Worm (Caenorhabditis elegans) whole organism, early embryonic: ENCODE measurements around the gene copb-1.

Source experiments
- B0310.2 ChIP-seq: sonication (generic microtip); optimal IDR thresholded peaks from 2 replicates; lab custom pipeline; 2016; ENCODE audit warnings: mild to moderate bottlenecking, missing genetic modification characterization, missing compliant biosample characterization
- F13C5.2 ChIP-seq: sonication (generic microtip); optimal IDR thresholded peaks from 2 replicates; lab custom pipeline; 2017; ENCODE audit warnings: mild to moderate bottlenecking, missing genetic modification characterization, inconsistent platforms, missing compliant biosample characterization
- aly-1 ChIP-seq: sonication (generic microtip); optimal IDR thresholded peaks from 2 replicates; lab custom pipeline; 2016; ENCODE audit warnings: missing genetic modification characterization, missing compliant biosample characterization
- ama-1 ChIP-seq: fragments of 150-350 bp; optimal IDR thresholded peaks from 2 replicates; lab custom pipeline; 2014
- ceh-13 ChIP-seq: fragments of 200-800 bp; sonication (Bioruptor generic); optimal IDR thresholded peaks from 2 replicates; lab custom pipeline; 2018; ENCODE audit warnings: mild to moderate bottlenecking, missing genetic modification characterization, missing compliant biosample characterization
- ceh-36 ChIP-seq: sonication (generic microtip); optimal IDR thresholded peaks from 2 replicates; lab custom pipeline; 2016; ENCODE audit warnings: missing genetic modification characterization, inconsistent platforms, missing compliant biosample characterization
- ets-7 ChIP-seq: sonication (generic microtip); optimal IDR thresholded peaks from 2 replicates; lab custom pipeline; 2016; ENCODE audit warnings: missing genotype, missing genetic modification characterization, missing compliant biosample characterization
- flt-1 ChIP-seq: fragments of 200-800 bp; sonication (Bioruptor generic); IDR thresholded peaks from 2 replicates; pipeline ENCODE4 v1.3.6; 2022; ENCODE audit warnings: missing genetic modification characterization, missing compliant biosample characterization
- hmbx-1 ChIP-seq: sonication (generic microtip); optimal IDR thresholded peaks from 2 replicates; lab custom pipeline; 2016; ENCODE audit warnings: mild to moderate bottlenecking, missing genetic modification characterization, missing compliant biosample characterization
- hmg-4 ChIP-seq: fragments of 200-800 bp; sonication (Bioruptor generic); optimal IDR thresholded peaks from 2 replicates; lab custom pipeline; 2018; ENCODE audit warnings: mild to moderate bottlenecking, missing genetic modification characterization, missing compliant biosample characterization
- hnd-1 ChIP-seq: sonication (generic microtip); optimal IDR thresholded peaks from 2 replicates; lab custom pipeline; 2016; ENCODE audit warnings: missing genetic modification characterization, missing compliant biosample characterization
- pes-1 ChIP-seq: fragments of 200-800 bp; sonication (Bioruptor generic); IDR thresholded peaks from 2 replicates; pipeline ENCODE4 v1.3.6; 2022; ENCODE audit warnings: missing genetic modification reagents, missing genetic modification characterization, missing compliant biosample characterization
- scrt-1 ChIP-seq: fragments of 200-800 bp; sonication (Bioruptor generic); IDR thresholded peaks from 2 replicates; pipeline ENCODE4 v1.3.6; 2022; ENCODE audit warnings: missing genetic modification characterization, missing compliant biosample characterization
- sea-1 ChIP-seq: fragments of 200-800 bp; sonication (Bioruptor generic); conservative IDR thresholded peaks from 2 replicates; pipeline ENCODE4 v1.3.6; 2022; ENCODE audit warnings: missing genetic modification characterization, missing compliant biosample characterization
- tbx-11 ChIP-seq: fragments of 200-800 bp; sonication (Bioruptor generic); IDR thresholded peaks from 2 replicates; pipeline ENCODE4 v1.3.6; 2022; ENCODE audit warnings: missing genetic modification characterization, missing compliant biosample characterization
- tbx-37 ChIP-seq: fragments of 200-800 bp; sonication (Bioruptor generic); conservative IDR thresholded peaks from 2 replicates; pipeline ENCODE4 v1.3.6; 2022; ENCODE audit warnings: missing genetic modification reagents, missing genetic modification characterization, missing compliant biosample characterization
- tra-4 ChIP-seq: sonication (generic microtip); optimal IDR thresholded peaks from 2 replicates; lab custom pipeline; 2017; ENCODE audit warnings: missing genetic modification characterization, missing compliant biosample characterization

copb-1 gene

DNA sequence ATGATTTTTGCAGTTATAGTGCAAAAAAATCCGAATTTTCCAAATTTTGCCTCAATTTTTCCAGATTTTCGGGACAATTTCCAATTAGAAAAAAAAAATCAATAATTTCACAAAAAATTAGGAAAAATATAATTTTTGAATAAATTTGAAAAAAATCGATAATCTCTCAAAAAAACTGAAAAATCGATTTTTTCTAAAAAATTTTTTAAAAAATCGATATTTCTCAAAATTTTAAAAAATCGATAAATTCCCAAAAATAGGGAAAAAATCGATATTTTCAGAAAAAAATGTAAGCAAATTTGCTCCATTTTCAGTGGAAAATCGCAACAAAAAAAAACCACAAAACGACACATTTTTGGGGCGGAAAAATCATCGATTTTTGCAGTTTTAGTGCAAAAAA is 10.7 kb upstream of the copb-1 start:
- TF ChIP-seq F13C5.2 (tag; lab: Kevin White, UChicago) = no peak
- TF ChIP-seq ets-7 (tag; lab: Kevin White, UChicago) = no peak
- TF ChIP-seq hnd-1 = no peak
- TF ChIP-seq B0310.2 (tag; lab: Kevin White, UChicago) = no peak
- TF ChIP-seq ama-1 (lab: Kevin White, UChicago) = no peak
- TF ChIP-seq scrt-1 (GFP tag; lab: Robert Waterston, UW) = no peak
- no peak for TF ChIP-seq ceh-13

DNA sequence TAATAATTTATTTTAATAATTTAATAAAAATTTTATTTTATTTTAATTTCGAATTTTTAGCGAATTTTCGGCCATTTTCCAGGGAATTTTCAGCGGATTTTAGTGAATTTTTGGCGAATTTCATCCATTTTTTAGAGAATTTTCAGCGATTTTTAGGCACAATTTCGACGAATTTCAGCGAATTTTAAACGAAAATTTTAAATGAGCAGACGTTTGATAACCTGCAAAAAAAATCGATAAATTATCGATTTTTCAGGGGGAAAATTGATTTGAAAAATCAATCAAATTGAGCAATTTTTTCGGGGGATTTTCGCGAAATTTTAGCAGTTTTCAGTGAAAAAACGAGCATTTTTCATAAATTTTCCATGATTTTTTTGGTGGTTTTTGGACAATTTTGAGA is 9.9 kb upstream of the copb-1 start:
- TF ChIP-seq aly-1 (tag; lab: Kevin White, UChicago) (no peak), ets-7 (tag; lab: Kevin White, UChicago) (no peak), hnd-1 (no peak)

DNA sequence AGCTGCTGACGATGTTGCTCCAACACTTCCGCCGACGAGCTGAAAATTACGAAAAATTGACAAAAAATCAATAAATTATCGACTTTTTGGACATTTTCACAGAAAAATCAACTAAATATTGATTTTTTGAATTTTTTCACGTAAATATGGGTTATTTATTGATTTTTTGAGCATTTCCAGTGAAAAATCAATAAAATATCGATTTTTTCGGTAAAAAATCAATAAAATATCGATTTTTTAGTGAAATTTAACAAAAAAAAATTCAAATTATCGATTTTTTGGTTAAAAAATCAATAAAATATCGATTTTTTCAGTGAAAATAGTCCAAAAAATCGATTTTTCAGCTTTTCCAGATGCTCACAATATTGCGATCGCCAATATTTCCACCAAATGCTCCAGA is 8.4 kb upstream of the copb-1 start:
- TF ChIP-seq aly-1 (tag; lab: Kevin White, UChicago) = no peak
- no peak for TF ChIP-seq ceh-36 (tag; lab: Kevin White, UChicago)
- TF ChIP-seq tra-4 = no peak
- no peak for TF ChIP-seq sea-1 (GFP tag; lab: Robert Waterston, UW)
- no peak for TF ChIP-seq F13C5.2 (tag; lab: Kevin White, UChicago)
- no peak for TF ChIP-seq hnd-1
- no peak for TF ChIP-seq pes-1 (GFP tag; lab: Robert Waterston, UW)
- no peak for TF ChIP-seq scrt-1 (GFP tag; lab: Robert Waterston, UW)
- no peak for TF ChIP-seq tbx-37 (GFP tag; lab: Robert Waterston, UW)
- TF ChIP-seq ceh-13 = no peak
- TF ChIP-seq ama-1 (lab: Kevin White, UChicago) = no peak
- no peak for TF ChIP-seq hmbx-1 (tag; lab: Kevin White, UChicago)
- TF ChIP-seq B0310.2 (tag; lab: Kevin White, UChicago) = no peak
- TF ChIP-seq flt-1 (GFP tag; lab: Robert Waterston, UW) = no peak
- TF ChIP-seq ets-7 (tag; lab: Kevin White, UChicago) = no peak
- TF ChIP-seq hmg-4 (GFP tag; lab: Kevin White, UChicago) = no peak
- no peak for TF ChIP-seq tbx-11 (GFP tag; lab: Robert Waterston, UW)

DNA sequence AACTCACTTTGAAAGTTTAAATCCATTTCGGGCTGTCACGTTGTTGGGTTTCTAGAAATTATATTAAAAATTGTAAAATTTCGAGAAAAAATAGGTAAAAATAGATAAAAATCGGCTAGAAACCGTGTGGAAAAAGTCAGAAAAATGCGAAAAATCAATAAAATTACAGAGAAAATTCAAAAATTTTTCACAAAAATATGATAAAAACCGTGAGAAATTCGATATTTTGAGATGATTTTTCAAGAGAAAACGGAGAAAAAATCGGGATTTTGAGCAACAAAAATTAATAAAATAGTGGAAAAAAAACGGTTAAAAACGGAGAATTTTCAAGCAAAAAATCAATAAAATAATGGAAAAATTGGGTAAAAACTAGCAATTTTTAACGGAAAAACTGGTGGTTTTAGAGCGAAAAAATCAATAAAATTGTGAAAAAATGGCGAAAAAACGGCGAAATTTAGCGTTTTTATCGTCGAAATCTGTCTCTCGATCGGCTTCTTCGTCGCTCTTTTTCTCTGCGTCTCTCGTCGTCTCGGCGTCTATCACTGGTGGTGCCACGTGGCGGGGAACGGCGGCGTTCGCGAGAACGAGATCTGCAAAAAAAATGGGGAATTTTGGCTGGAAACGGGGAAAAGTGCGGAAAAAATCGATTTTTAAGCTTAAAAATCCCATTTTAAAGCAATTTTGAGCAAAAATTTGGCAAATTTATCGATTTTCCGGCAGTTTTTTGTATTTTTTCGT is 7.4 kb upstream of the copb-1 start, which contains the start of gene Y25C1A.7:
Y25C1A.7 (minus strand) TSS at position 51 of the 738 bp plus-strand sequence.
- TF ChIP-seq scrt-1 (GFP tag; lab: Robert Waterston, UW) = no peak
- TF ChIP-seq F13C5.2 (tag; lab: Kevin White, UChicago) = no peak
- TF ChIP-seq pes-1 (GFP tag; lab: Robert Waterston, UW) = no peak
- no peak for TF ChIP-seq tbx-37 (GFP tag; lab: Robert Waterston, UW)
- no peak for TF ChIP-seq aly-1 (tag; lab: Kevin White, UChicago)
- TF ChIP-seq ceh-13 = no peak
- no peak for TF ChIP-seq ceh-36 (tag; lab: Kevin White, UChicago)
- no peak for TF ChIP-seq flt-1 (GFP tag; lab: Robert Waterston, UW)
- no peak for TF ChIP-seq hnd-1
- TF ChIP-seq ama-1 (lab: Kevin White, UChicago) = no peak

DNA sequence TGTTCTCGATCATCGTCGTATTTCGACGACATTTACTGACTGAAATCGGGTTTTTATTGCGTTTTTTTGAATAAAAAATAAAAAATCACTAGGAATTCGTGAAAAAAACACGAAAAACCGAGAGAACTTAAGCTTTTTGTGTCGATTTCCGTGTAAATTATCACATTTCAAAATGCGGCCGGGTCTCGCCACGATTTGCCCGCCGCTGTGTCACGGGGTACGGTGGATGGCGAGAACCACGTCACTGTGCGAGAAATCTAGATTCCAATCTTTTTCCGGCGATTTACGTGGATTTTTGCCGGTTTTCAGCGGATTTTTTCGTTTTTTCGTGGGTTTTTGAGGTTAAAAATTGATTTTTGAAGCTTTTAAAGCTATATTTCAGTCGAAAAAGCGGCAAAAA is 1.7 kb upstream of the copb-1 start, which contains the start of gene Y25C1A.8:
Y25C1A.8 (minus strand) TSS at position 45 of the 400 bp plus-strand sequence.
- TF ChIP-seq hnd-1 (no peak), ets-7 (tag; lab: Kevin White, UChicago) (no peak), tra-4 (no peak), F13C5.2 (tag; lab: Kevin White, UChicago) (peak; percentile 87), aly-1 (tag; lab: Kevin White, UChicago) (peak; percentile 17), pes-1 (GFP tag; lab: Robert Waterston, UW) (0 out of 2 replicates have a peak, but pooled peaks have one; percentile 45), tbx-37 (GFP tag; lab: Robert Waterston, UW) (no peak), tbx-11 (GFP tag; lab: Robert Waterston, UW) (0 out of 2 replicates have a peak, but pooled peaks have one; percentile 13), ama-1 (lab: Kevin White, UChicago) (no peak), B0310.2 (tag; lab: Kevin White, UChicago) (no peak), flt-1 (GFP tag; lab: Robert Waterston, UW) (no peak), hmg-4 (GFP tag; lab: Kevin White, UChicago) (peak; percentile 16), ceh-13 (no peak), scrt-1 (GFP tag; lab: Robert Waterston, UW) (no peak), ceh-36 (tag; lab: Kevin White, UChicago) (no peak), hmbx-1 (tag; lab: Kevin White, UChicago) (no peak), sea-1 (GFP tag; lab: Robert Waterston, UW) (0 out of 2 replicates have a peak, but pooled peaks have one; percentile 14)

DNA sequence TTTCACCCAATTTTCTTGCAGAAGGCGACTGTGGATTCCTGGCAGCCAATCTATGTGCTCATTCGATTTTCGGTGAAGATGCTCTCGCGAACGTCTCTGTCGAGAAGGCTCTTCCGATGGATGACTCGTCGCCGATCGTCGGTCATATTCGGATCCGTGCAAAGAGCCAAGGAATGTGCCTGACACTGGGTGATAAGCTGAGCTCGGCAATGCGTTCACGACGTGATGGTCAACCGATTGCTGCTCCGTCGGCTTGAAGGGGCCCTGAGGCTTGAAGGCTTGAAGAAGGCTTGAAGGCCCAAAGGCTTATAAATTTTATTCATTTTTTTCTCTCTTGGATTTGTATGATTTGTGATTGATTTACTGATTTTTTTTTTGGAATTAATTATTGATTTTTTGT is 8.5 kb downstream of the copb-1 start:
- TF ChIP-seq tra-4 (no peak), ama-1 (lab: Kevin White, UChicago) (no peak), pes-1 (GFP tag; lab: Robert Waterston, UW) (no peak), hnd-1 (no peak), hmg-4 (GFP tag; lab: Kevin White, UChicago) (no peak)

DNA sequence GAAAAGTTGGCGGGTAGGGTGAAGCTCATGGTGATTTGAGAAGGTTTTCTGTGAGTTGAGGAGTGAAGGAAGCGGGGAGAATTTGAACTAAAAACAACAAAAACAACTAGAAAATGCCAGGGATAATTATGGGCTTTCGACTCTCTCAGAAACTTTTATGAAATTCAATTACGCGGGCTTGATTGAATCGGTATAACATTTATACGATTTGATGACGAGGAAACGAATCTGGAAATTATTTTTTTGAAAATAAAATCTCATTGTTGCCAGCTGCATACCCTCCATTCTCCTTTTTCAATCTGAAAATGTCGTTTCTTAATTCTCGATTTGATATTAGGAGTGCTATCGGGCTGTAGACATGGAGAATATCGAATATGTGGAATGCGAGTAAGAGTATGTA is 12.7 kb downstream of the copb-1 start, which contains the start of gene srg-21:
srg-21 (minus strand) TSS at position 101 of the 400 bp plus-strand sequence.
- no peak for TF ChIP-seq ets-7 (tag; lab: Kevin White, UChicago)
- TF ChIP-seq hmg-4 (GFP tag; lab: Kevin White, UChicago) = no peak
- no peak for TF ChIP-seq aly-1 (tag; lab: Kevin White, UChicago)
- TF ChIP-seq hmbx-1 (tag; lab: Kevin White, UChicago) = no peak
- TF ChIP-seq tbx-37 (GFP tag; lab: Robert Waterston, UW) = no peak
- TF ChIP-seq tbx-11 (GFP tag; lab: Robert Waterston, UW) = no peak
